Worm (Caenorhabditis elegans) whole organism, young adult: Measurements from ENCODE around the gene T01B10.5.
A peak's percentile ranks its signal among the peaks of the same experiment; 100 is the strongest.

Experiments used
- F10E7.11 ChIP-seq: sonication (generic microtip); optimal IDR thresholded peaks from 2 replicates; lab custom pipeline; 2017; ENCODE audit warnings: mild to moderate bottlenecking, missing genetic modification characterization, moderate library complexity, missing compliant biosample characterization
- F23B12.7 ChIP-seq: sonication (generic microtip); optimal IDR thresholded peaks from 2 replicates; lab custom pipeline; 2017; ENCODE audit warnings: missing genetic modification characterization, mild to moderate bottlenecking, missing compliant biosample characterization, antibody characterized with exemption, moderate library complexity; ENCODE audit not compliant: insufficient read depth
- F37B4.10 ChIP-seq: fragments of 200-800 bp; sonication (Bioruptor generic); IDR thresholded peaks from 2 replicates; pipeline ENCODE4 v1.3.6; 2022; ENCODE audit warnings: missing genetic modification characterization, missing compliant biosample characterization
- T07F8.4 ChIP-seq: sonication (generic microtip); optimal IDR thresholded peaks from 2 replicates; lab custom pipeline; 2016; ENCODE audit warnings: mild to moderate bottlenecking, missing genetic modification characterization, moderate library complexity, missing compliant biosample characterization
- Y53G8AR.9 ChIP-seq: fragments of 200-800 bp; sonication (Bioruptor generic); conservative IDR thresholded peaks from 2 replicates; pipeline ENCODE4 v1.3.6; 2022; ENCODE audit warnings: missing genetic modification reagents, missing genetic modification characterization, missing compliant biosample characterization
- Y67H2A.10 ChIP-seq: fragments of 200-800 bp; sonication (Bioruptor generic); conservative IDR thresholded peaks from 2 replicates; pipeline ENCODE4 v1.3.6; 2022; ENCODE audit warnings: missing genetic modification reagents, missing genetic modification characterization, missing compliant biosample characterization
- Y95B8A.8 ChIP-seq: fragments of 200-800 bp; sonication (Bioruptor generic); IDR thresholded peaks from 2 replicates; pipeline ENCODE4 v1.3.6; 2022; ENCODE audit warnings: missing genetic modification reagents, missing genetic modification characterization, missing compliant biosample characterization
- ZK185.1 ChIP-seq: sonication (generic microtip); optimal IDR thresholded peaks from 2 replicates; lab custom pipeline; 2016; ENCODE audit warnings: mild to moderate bottlenecking, missing genetic modification characterization, missing compliant biosample characterization; ENCODE audit not compliant: poor library complexity, severe bottlenecking
- akir-1 ChIP-seq: fragments of 200-800 bp; sonication (Bioruptor generic); optimal IDR thresholded peaks from 2 replicates; lab custom pipeline; 2018; ENCODE audit warnings: mild to moderate bottlenecking, missing genetic modification characterization, moderate library complexity, missing compliant biosample characterization
- atf-7 ChIP-seq: sonication (generic microtip); optimal IDR thresholded peaks from 2 replicates; lab custom pipeline; 2017; ENCODE audit warnings: mild to moderate bottlenecking, missing genetic modification characterization, missing compliant biosample characterization
- athp-1 ChIP-seq: sonication (generic microtip); optimal IDR thresholded peaks from 2 replicates; lab custom pipeline; 2017; ENCODE audit warnings: mild to moderate bottlenecking, missing genetic modification characterization, missing compliant biosample characterization
- attf-5 ChIP-seq: fragments of 200-800 bp; sonication (Bioruptor generic); optimal IDR thresholded peaks from 2 replicates; lab custom pipeline; 2018; ENCODE audit warnings: mild to moderate bottlenecking, missing genetic modification characterization, missing compliant biosample characterization
- bed-2 ChIP-seq: fragments of 200-800 bp; sonication (Bioruptor generic); IDR thresholded peaks from 2 replicates; pipeline ENCODE4 v1.3.6; 2022; ENCODE audit warnings: missing genetic modification reagents, missing genetic modification characterization, missing compliant biosample characterization
- ccch-3 ChIP-seq: fragments of 200-800 bp; sonication (Bioruptor generic); optimal IDR thresholded peaks from 2 replicates; lab custom pipeline; 2018; ENCODE audit warnings: mild to moderate bottlenecking, missing genetic modification characterization, missing compliant biosample characterization
- cebp-1 ChIP-seq, 2 experiments: fragments of 200-800 bp in 1 of 2; sonication (Bioruptor generic) in 1 of 2; sonication (generic microtip) in 1 of 2; IDR thresholded peaks in 1 of 2; optimal IDR thresholded peaks in 1 of 2; 2 replicates each; pipeline versions ENCODE4 v1.3.6 to Lab custom; 2017 to 2022; ENCODE audit warnings: missing compliant biosample characterization in 2 of 2, missing genetic modification characterization in 2 of 2, mild to moderate bottlenecking in 1 of 2, missing genetic modification reagents in 1 of 2, moderate library complexity in 1 of 2
- cebp-2 ChIP-seq: fragments of 200-800 bp; sonication (Bioruptor generic); IDR thresholded peaks from 2 replicates; pipeline ENCODE4 v1.3.6; 2022; ENCODE audit warnings: missing genetic modification characterization, missing compliant biosample characterization
- ceh-40 ChIP-seq: fragments of 200-800 bp; sonication (Bioruptor generic); IDR thresholded peaks from 2 replicates; pipeline ENCODE4 v1.3.6; 2022; ENCODE audit warnings: missing genetic modification characterization, missing compliant biosample characterization
- ceh-79 ChIP-seq: sonication (generic microtip); optimal IDR thresholded peaks from 2 replicates; lab custom pipeline; 2017; ENCODE audit warnings: mild to moderate bottlenecking, missing genetic modification characterization, missing compliant biosample characterization
- dpff-1 ChIP-seq: sonication (generic microtip); optimal IDR thresholded peaks from 2 replicates; lab custom pipeline; 2017; ENCODE audit warnings: mild to moderate bottlenecking, missing genetic modification characterization, missing compliant biosample characterization
- dpl-1 ChIP-seq: fragments of 150-350 bp; optimal IDR thresholded peaks from 2 replicates; lab custom pipeline; 2014; ENCODE audit warnings: missing biosample characterization, missing genetic modification reagents, missing genetic modification characterization
- efl-1 ChIP-seq: fragments of 150-350 bp; optimal IDR thresholded peaks from 2 replicates; lab custom pipeline; 2014; ENCODE audit warnings: missing biosample characterization, missing genetic modification reagents, missing genetic modification characterization
- egrh-3 ChIP-seq: fragments of 200-800 bp; sonication (Bioruptor generic); IDR thresholded peaks from 2 replicates; pipeline ENCODE4 v1.3.6; 2022; ENCODE audit warnings: missing genetic modification reagents, missing genetic modification characterization, missing compliant biosample characterization
- ets-4 ChIP-seq: fragments of 200-800 bp; sonication (Bioruptor generic); optimal IDR thresholded peaks from 2 replicates; lab custom pipeline; 2018; ENCODE audit warnings: mild to moderate bottlenecking, missing genetic modification characterization, missing compliant biosample characterization
- him-1 ChIP-seq: sonication (generic microtip); optimal IDR thresholded peaks from 2 replicates; lab custom pipeline; 2016; ENCODE audit warnings: missing genotype, missing genetic modification reagents, missing genetic modification characterization, missing compliant biosample characterization
- hlh-12 ChIP-seq: sonication (generic microtip); optimal IDR thresholded peaks from 2 replicates; lab custom pipeline; 2016; ENCODE audit warnings: missing genetic modification characterization, missing compliant biosample characterization
- hmg-1.2 ChIP-seq: fragments of 200-800 bp; sonication (Bioruptor generic); IDR thresholded peaks from 2 replicates; pipeline ENCODE4 v1.3.6; 2022; ENCODE audit warnings: missing genetic modification reagents, missing genetic modification characterization, missing compliant biosample characterization
- hmg-20 ChIP-seq: fragments of 200-800 bp; sonication (Bioruptor generic); IDR thresholded peaks from 2 replicates; pipeline ENCODE4 v1.3.6; 2022; ENCODE audit warnings: missing genetic modification reagents, missing genetic modification characterization, missing compliant biosample characterization
- lag-1 ChIP-seq: fragments of 200-800 bp; sonication (Bioruptor generic); IDR thresholded peaks from 2 replicates; pipeline ENCODE4 v1.3.6; 2022; ENCODE audit warnings: missing genetic modification reagents, missing genetic modification characterization, missing compliant biosample characterization
- let-607 ChIP-seq, 2 experiments: fragments of 200-800 bp in 1 of 2; sonication (Bioruptor generic) in 1 of 2; sonication (generic microtip) in 1 of 2; optimal IDR thresholded peaks; 2 replicates each; lab custom pipeline; 2016 to 2018; ENCODE audit warnings: mild to moderate bottlenecking in 2 of 2, missing compliant biosample characterization in 2 of 2, missing genetic modification characterization in 2 of 2, moderate library complexity in 2 of 2, missing genotype in 1 of 2
- lin-26 ChIP-seq: fragments of 200-800 bp; sonication (Bioruptor generic); IDR thresholded peaks from 2 replicates; pipeline ENCODE4 v1.3.6; 2022; ENCODE audit warnings: missing genetic modification reagents, missing genetic modification characterization, missing compliant biosample characterization
- lin-40 ChIP-seq: sonication (generic microtip); optimal IDR thresholded peaks from 2 replicates; lab custom pipeline; 2016; ENCODE audit warnings: missing genetic modification characterization, mild to moderate bottlenecking, missing compliant biosample characterization, missing genotype, missing genetic modification reagents
- lsl-1 ChIP-seq: fragments of 200-800 bp; sonication (Bioruptor generic); optimal IDR thresholded peaks from 2 replicates; lab custom pipeline; 2018; ENCODE audit warnings: mild to moderate bottlenecking, missing genetic modification characterization, moderate library complexity, missing compliant biosample characterization
- lsy-27 ChIP-seq: sonication (generic microtip); optimal IDR thresholded peaks from 2 replicates; lab custom pipeline; 2017; ENCODE audit warnings: missing genetic modification characterization, mild to moderate bottlenecking, missing compliant biosample characterization, antibody characterized with exemption, missing genotype, borderline replicate concordance; ENCODE audit not compliant: insufficient read depth
- madf-10 ChIP-seq: sonication (generic microtip); optimal IDR thresholded peaks from 2 replicates; lab custom pipeline; 2016; ENCODE audit warnings: mild to moderate bottlenecking, missing genetic modification characterization, missing compliant biosample characterization
- madf-8 ChIP-seq: fragments of 200-800 bp; sonication (Bioruptor generic); conservative IDR thresholded peaks from 2 replicates; pipeline ENCODE4 v1.3.6; 2022; ENCODE audit warnings: missing genetic modification reagents, missing genetic modification characterization, missing compliant biosample characterization
- nfyb-1 ChIP-seq: fragments of 200-800 bp; sonication (Bioruptor generic); IDR thresholded peaks from 2 replicates; pipeline ENCODE4 v1.3.6; 2022; ENCODE audit warnings: missing genetic modification reagents, missing genetic modification characterization, missing compliant biosample characterization
- nhr-80 ChIP-seq: sonication (generic microtip); optimal IDR thresholded peaks from 2 replicates; lab custom pipeline; 2016; ENCODE audit warnings: missing genetic modification characterization, missing compliant biosample characterization
- nhr-90 ChIP-seq: sonication (generic microtip); optimal IDR thresholded peaks from 2 replicates; lab custom pipeline; 2016; ENCODE audit warnings: missing genotype, mild to moderate bottlenecking, missing genetic modification characterization, missing compliant biosample characterization
- pbrm-1 ChIP-seq: fragments of 200-800 bp; sonication (Bioruptor generic); IDR thresholded peaks from 2 replicates; pipeline ENCODE4 v1.3.6; 2022; ENCODE audit warnings: missing genetic modification reagents, missing genetic modification characterization, missing compliant biosample characterization
- rec-8 ChIP-seq, 2 experiments: sonication (generic microtip); optimal IDR thresholded peaks; 2 replicates each; lab custom pipeline; 2016; ENCODE audit warnings: mild to moderate bottlenecking in 2 of 2, missing genetic modification characterization in 2 of 2, missing genetic modification reagents in 2 of 2, missing genotype in 2 of 2, missing biosample characterization in 1 of 2, missing compliant biosample characterization in 1 of 2, moderate library complexity in 1 of 2
- sdz-38 ChIP-seq: sonication (generic microtip); optimal IDR thresholded peaks from 2 replicates; lab custom pipeline; 2016; ENCODE audit warnings: missing genotype, missing genetic modification characterization, missing compliant biosample characterization
- snpc-1.3 ChIP-seq: sonication (generic microtip); optimal IDR thresholded peaks from 2 replicates; lab custom pipeline; 2017; ENCODE audit warnings: missing genetic modification characterization, mild to moderate bottlenecking, missing compliant biosample characterization, antibody characterized with exemption, moderate library complexity, missing genotype, missing genetic modification reagents; ENCODE audit not compliant: insufficient read depth
- tbp1 ChIP-seq: fragments of 200-800 bp; sonication (Bioruptor generic); optimal IDR thresholded peaks from 2 replicates; lab custom pipeline; 2018; ENCODE audit warnings: mild to moderate bottlenecking, missing genetic modification characterization, missing compliant biosample characterization
- xnd-1 ChIP-seq: sonication (generic microtip); optimal IDR thresholded peaks from 2 replicates; lab custom pipeline; 2016; ENCODE audit warnings: missing genotype, missing genetic modification reagents, missing genetic modification characterization, missing compliant biosample characterization
- zim-3 ChIP-seq: sonication (generic microtip); optimal IDR thresholded peaks from 2 replicates; lab custom pipeline; 2017; ENCODE audit warnings: mild to moderate bottlenecking, missing genetic modification characterization, moderate library complexity, missing compliant biosample characterization
- ztf-18 ChIP-seq: sonication (generic microtip); optimal IDR thresholded peaks from 2 replicates; lab custom pipeline; 2016; ENCODE audit warnings: missing genotype, mild to moderate bottlenecking, missing genetic modification characterization, missing compliant biosample characterization
- ztf-25 ChIP-seq: fragments of 200-800 bp; sonication (Bioruptor generic); IDR thresholded peaks from 2 replicates; pipeline ENCODE4 v1.3.6; 2022; ENCODE audit warnings: missing genetic modification reagents, missing genetic modification characterization, missing compliant biosample characterization

The T01B10.5 gene

ce11 chrX:8545971-8546442, 50.9 kb downstream of the T01B10.5 start, which contains the start of gene sdha-1 (continued):
- TF ChIP-seq F37B4.10 (GFP tag; lab: Robert Waterston, UW) (no peak), let-607 (tag; optimal IDR thresholded peaks at IDR 0.05; lab: Kevin White, UChicago) (peak in 1 of 2 experiments; percentile 35), ztf-25 (GFP tag; lab: Robert Waterston, UW) (no peak), nhr-80 (tag; lab: Kevin White, UChicago) (peak; percentile 94), F23B12.7 (tag; lab: Kevin White, UChicago) (peak; percentile 63), akir-1 (GFP tag; lab: Kevin White, UChicago) (no peak), lin-26 (GFP tag; lab: Robert Waterston, UW) (peak; percentile 63; the same call in 1 of the 2 replicates), madf-10 (tag; lab: Kevin White, UChicago) (peak; percentile 56), attf-5 (peak; percentile 85), xnd-1 (tag; lab: Kevin White, UChicago) (no peak), efl-1 (GFP tag; lab: Kevin White, UChicago) (no peak), T07F8.4 (tag; lab: Kevin White, UChicago) (no peak), nfyb-1 (GFP tag; lab: Robert Waterston, UW) (peak; percentile 19; the same call in 1 of the 2 replicates), lin-40 (peak; percentile 83), ceh-40 (GFP tag; lab: Robert Waterston, UW) (no peak), egrh-3 (GFP tag; lab: Robert Waterston, UW) (no peak), sdz-38 (tag; lab: Kevin White, UChicago) (no peak), Y53G8AR.9 (GFP tag; lab: Robert Waterston, UW) (peak; percentile 69; the same call in 1 of the 2 replicates), Y95B8A.8 (GFP tag; lab: Robert Waterston, UW) (no peak), ztf-18 (tag; lab: Kevin White, UChicago) (peak; percentile 94), ccch-3 (no peak), tbp1 (GFP tag; lab: Kevin White, UChicago) (peak; percentile 56), snpc-1.3 (tag; lab: Kevin White, UChicago) (no peak), lag-1 (GFP tag; lab: Robert Waterston, UW) (no peak), Y67H2A.10 (no peak), cebp-1 (GFP tag; IDR thresholded peaks at IDR 0.05; lab: Robert Waterston, UW) (peak; percentile 30; the same call in 1 of the 2 replicates), cebp-1 (tag; optimal IDR thresholded peaks at IDR 0.05; lab: Kevin White, UChicago) (peak; percentile 86), rec-8 (tag; optimal IDR thresholded peaks at IDR 0.05; lab: Kevin White, UChicago) (no peak), nhr-90 (tag; lab: Kevin White, UChicago) (peak; percentile 41), hmg-1.2 (GFP tag; lab: Robert Waterston, UW) (peak; percentile 43; the same call in 1 of the 2 replicates), dpff-1 (tag; lab: Kevin White, UChicago) (no peak), hmg-20 (GFP tag; lab: Robert Waterston, UW) (no peak), ets-4 (peak; percentile 64), F10E7.11 (tag; lab: Kevin White, UChicago) (no peak), him-1 (tag; lab: Kevin White, UChicago) (no peak), cebp-2 (GFP tag; lab: Robert Waterston, UW) (no peak), ZK185.1 (tag; lab: Kevin White, UChicago) (peak; percentile 52), madf-8 (GFP tag; lab: Robert Waterston, UW) (no peak), lsl-1 (GFP tag; lab: Kevin White, UChicago) (no peak), hlh-12 (tag; lab: Kevin White, UChicago) (no peak), ceh-79 (tag; lab: Kevin White, UChicago) (no peak), pbrm-1 (GFP tag; lab: Robert Waterston, UW) (peak; percentile 53; the same call in 1 of the 2 replicates), zim-3 (no peak), dpl-1 (GFP tag; lab: Kevin White, UChicago) (no peak), atf-7 (tag; lab: Kevin White, UChicago) (peak; percentile 37), lsy-27 (tag; lab: Kevin White, UChicago) (no peak), athp-1 (tag; lab: Kevin White, UChicago) (peak; percentile 21), bed-2 (no peak)
